Worm (Caenorhabditis elegans) whole organism, L1 larva: ENCODE data around the gene akt-2.

Experiments
- elt-3 ChIP-seq, 6 experiments: fragments of 150-350 bp in 1 of 6; sonication (generic microtip); optimal IDR thresholded peaks; 2 replicates each; lab custom pipeline; 2017 to 2018; ENCODE audit warnings: missing biosample characterization in 6 of 6, missing genetic modification characterization in 6 of 6, inconsistent platforms in 1 of 6
- lir-3 ChIP-seq: sonication (generic microtip); optimal IDR thresholded peaks from 2 replicates; lab custom pipeline; 2016; ENCODE audit warnings: mild to moderate bottlenecking, missing genetic modification characterization, moderate library complexity, missing compliant biosample characterization; ENCODE audit not compliant: poor library complexity
- nhr-28 ChIP-seq: fragments of 150-350 bp; optimal IDR thresholded peaks from 2 replicates; lab custom pipeline; 2014; ENCODE audit warnings: missing biosample characterization, missing genetic modification characterization
- nhr-76 ChIP-seq: sonication (generic microtip); optimal IDR thresholded peaks from 2 replicates; lab custom pipeline; 2017; ENCODE audit warnings: missing biosample characterization, missing genetic modification characterization

- TF ChIP-seq nhr-28 (tag; lab: Kevin White, UChicago) (no peak), lir-3 (tag; lab: Kevin White, UChicago) (no peak), elt-3 (tag; optimal IDR thresholded peaks at IDR 0.05; lab: Kevin White, UChicago) (no peak), nhr-76 (tag; lab: Kevin White, UChicago) (no peak)
These were observed 14.8 kb upstream of the akt-2 start for ce11 chrX:14132677-14133076.
